Worm (Caenorhabditis elegans): ENCODE results near the gene C52G5.2.

Gene C52G5.2

ce11 chrX:12844170-12844569 lies 1.1 kb downstream of the C52G5.2 start:
- no peak for TF ChIP-seq npax-4 (tag; optimal IDR thresholded peaks at IDR 0.05)

ce11 chrX:12846043-12846442 lies 2.9 kb downstream of the C52G5.2 start, which contains the start of gene C52G5.3:
Gene C52G5.3, minus strand, starts transcription at chrX:12846143.
- TF ChIP-seq sox-4 (tag; optimal IDR thresholded peaks at IDR 0.05) (no peak), hlh-30 (tag; optimal IDR thresholded peaks at IDR 0.05; ENCODE audit: insufficient read depth) (no peak), dmd-4 (tag; optimal IDR thresholded peaks at IDR 0.05; ENCODE audit: borderline replicate concordance) (no peak), T23F11.4 (GFP tag; optimal IDR thresholded peaks at IDR 0.05) (no peak), nhr-232 (tag; optimal IDR thresholded peaks at IDR 0.05) (no peak), fkh-6 (tag; optimal IDR thresholded peaks at IDR 0.05) (no peak), pros-1 (tag; optimal IDR thresholded peaks at IDR 0.05) (no peak)

ce11 chrX:12852575-12852974 lies 9.5 kb downstream of the C52G5.2 start, which contains the start of gene chd-3:
Gene chd-3, minus strand, starts transcription at chrX:12852601.
- TF ChIP-seq pqm-1 (tag; optimal IDR thresholded peaks at IDR 0.05) (no peak), sox-4 (tag; optimal IDR thresholded peaks at IDR 0.05) (no peak), pha-4 (tag; optimal IDR thresholded peaks at IDR 0.05) (no peak), ceh-6 (GFP tag; optimal IDR thresholded peaks at IDR 0.05) (no peak), hlh-30 (tag; optimal IDR thresholded peaks at IDR 0.05; ENCODE audit: insufficient read depth) (no peak), F13H6.1 (tag; optimal IDR thresholded peaks at IDR 0.05) (no peak), ceh-45 (GFP tag; IDR thresholded peaks at IDR 0.05) (no peak), ceh-34 (tag; optimal IDR thresholded peaks at IDR 0.05) (no peak), sdc-2 (tag; optimal IDR thresholded peaks at IDR 0.05) (no peak), odd-2 (tag; optimal IDR thresholded peaks at IDR 0.05) (no peak), pros-1 (tag; optimal IDR thresholded peaks at IDR 0.05) (no peak), T23F11.4 (GFP tag; optimal IDR thresholded peaks at IDR 0.05) (no peak)

- TF ChIP-seq eyg-1 (tag; optimal IDR thresholded peaks at IDR 0.05) (no peak), tbx-2 (tag; optimal IDR thresholded peaks at IDR 0.05) (peak; percentile 25)
Measured at ce11 chrX:12853079-12853478, 10.0 kb downstream of the C52G5.2 start.

ce11 chrX:12854135-12854534 lies 11.0 kb downstream of the C52G5.2 start:
- peak; percentile 5 for TF ChIP-seq ceh-48 (tag; optimal IDR thresholded peaks at IDR 0.05)
- TF ChIP-seq pha-4 (tag; optimal IDR thresholded peaks at IDR 0.05): no peak

- TF ChIP-seq lim-6 (tag; optimal IDR thresholded peaks at IDR 0.05) (no peak), ceh-6 (GFP tag; optimal IDR thresholded peaks at IDR 0.05) (no peak), elt-4 (tag; optimal IDR thresholded peaks at IDR 0.05) (no peak), pqm-1 (tag; optimal IDR thresholded peaks at IDR 0.05) (no peak), unc-3 (GFP tag; conservative IDR thresholded peaks at IDR 0.05) (no peak), unc-3 (tag; optimal IDR thresholded peaks at IDR 0.05) (no peak), unc-42 (tag; optimal IDR thresholded peaks at IDR 0.05) (no peak), nfya-1 (tag; optimal IDR thresholded peaks at IDR 0.05) (no peak)
Measured at ce11 chrX:12854680-12855079, 11.6 kb downstream of the C52G5.2 start.

ce11 chrX:12857701-12858100 lies 14.6 kb downstream of the C52G5.2 start, which contains the start of gene T14G8.2:
Gene T14G8.2, plus strand, starts transcription at chrX:12858001.
- TF ChIP-seq unc-42 (tag; optimal IDR thresholded peaks at IDR 0.05) (no peak), ttx-3 (tag; optimal IDR thresholded peaks at IDR 0.05) (no peak), gmeb-2 (tag; optimal IDR thresholded peaks at IDR 0.05) (no peak), pros-1 (tag; optimal IDR thresholded peaks at IDR 0.05) (no peak), unc-86 (tag; optimal IDR thresholded peaks at IDR 0.05) (no peak), nhr-11 (tag; optimal IDR thresholded peaks at IDR 0.05) (no peak), sox-4 (tag; optimal IDR thresholded peaks at IDR 0.05) (no peak), dmd-4 (tag; optimal IDR thresholded peaks at IDR 0.05; ENCODE audit: borderline replicate concordance) (no peak), fkh-6 (tag; optimal IDR thresholded peaks at IDR 0.05) (no peak), zip-5 (tag; optimal IDR thresholded peaks at IDR 0.05) (no peak), C08G9.2 (tag; optimal IDR thresholded peaks at IDR 0.05) (no peak), ceh-34 (tag; optimal IDR thresholded peaks at IDR 0.05) (no peak), ceh-30 (tag; optimal IDR thresholded peaks at IDR 0.05) (no peak), tbx-2 (tag; optimal IDR thresholded peaks at IDR 0.05) (no peak), pha-2 (tag; optimal IDR thresholded peaks at IDR 0.05) (no peak)

Data from whole organism, late embryonic.